Worm (Caenorhabditis elegans) whole organism, L1 larva: ENCODE measurements around the gene B0416.2.

Experiments used
- C16A3.4 ChIP-seq: fragments of 150-350 bp; optimal IDR thresholded peaks from 2 replicates; lab custom pipeline; 2014; ENCODE audit warnings: missing biosample characterization, missing genetic modification characterization
- F16B12.6 ChIP-seq: fragments of 150-350 bp; optimal IDR thresholded peaks from 2 replicates; lab custom pipeline; 2014; ENCODE audit warnings: missing biosample characterization, missing genetic modification characterization
- aha-1 ChIP-seq: fragments of 150-350 bp; optimal IDR thresholded peaks from 2 replicates; lab custom pipeline; 2014; ENCODE audit warnings: missing biosample characterization, missing genetic modification characterization
- aly-2 ChIP-seq: fragments of 150-350 bp; optimal IDR thresholded peaks from 2 replicates; lab custom pipeline; 2014; ENCODE audit warnings: missing biosample characterization, missing genetic modification characterization
- blmp-1 ChIP-seq: fragments of 150-350 bp; optimal IDR thresholded peaks from 2 replicates; lab custom pipeline; 2014; ENCODE audit warnings: missing biosample characterization, missing genetic modification characterization
- ceh-63 ChIP-seq: fragments of 200-800 bp; sonication (Bioruptor generic); optimal IDR thresholded peaks from 2 replicates; lab custom pipeline; 2018; ENCODE audit warnings: mild to moderate bottlenecking, missing genetic modification characterization, missing compliant biosample characterization
- ceh-8 ChIP-seq: fragments of 200-800 bp; sonication (Bioruptor generic); optimal IDR thresholded peaks from 2 replicates; lab custom pipeline; 2018; ENCODE audit warnings: mild to moderate bottlenecking, missing genetic modification characterization, moderate library complexity, missing compliant biosample characterization
- ceh-82 ChIP-seq, 3 experiments: fragments of 150-350 bp in 1 of 3; sonication (generic microtip) in 2 of 3; optimal IDR thresholded peaks; 2 replicates each; lab custom pipeline; 2014 to 2017; ENCODE audit warnings: missing biosample characterization in 3 of 3, missing genetic modification characterization in 3 of 3
- ceh-88 ChIP-seq: fragments of 200-800 bp; sonication (Bioruptor generic); IDR thresholded peaks from 2 replicates; pipeline ENCODE4 v1.3.6; 2022; ENCODE audit warnings: missing genetic modification characterization, missing compliant biosample characterization
- dpl-1 ChIP-seq, 3 experiments: fragments of 150-350 bp in 2 of 3; sonication (generic microtip) in 1 of 3; optimal IDR thresholded peaks; 2 replicates each; lab custom pipeline; 2014 to 2017; ENCODE audit warnings: missing biosample characterization in 3 of 3, missing genetic modification characterization in 3 of 3, missing genetic modification reagents in 3 of 3
- efl-1 ChIP-seq, 4 experiments: fragments of 150-350 bp; optimal IDR thresholded peaks in 3 of 4; peaks in 1 of 4; 1 replicate in 1 of 4; 2 replicates in 3 of 4; lab custom pipeline; 2014; ENCODE audit warnings: missing biosample characterization in 2 of 4, missing genetic modification characterization in 2 of 4, missing genetic modification reagents in 2 of 4
- egl-13 ChIP-seq: sonication (generic microtip); optimal IDR thresholded peaks from 2 replicates; lab custom pipeline; 2016; ENCODE audit warnings: missing genotype, missing genetic modification reagents, missing genetic modification characterization, missing compliant biosample characterization
- elt-3 ChIP-seq, 6 experiments: fragments of 150-350 bp in 1 of 6; sonication (generic microtip); optimal IDR thresholded peaks; 2 replicates each; lab custom pipeline; 2017 to 2018; ENCODE audit warnings: missing biosample characterization in 6 of 6, missing genetic modification characterization in 6 of 6, inconsistent platforms in 1 of 6
- fkh-10 ChIP-seq: sonication (generic microtip); optimal IDR thresholded peaks from 2 replicates; lab custom pipeline; 2017; ENCODE audit warnings: missing biosample characterization, missing genetic modification reagents, missing genetic modification characterization
- fkh-8 ChIP-seq: sonication (generic microtip); optimal IDR thresholded peaks from 2 replicates; lab custom pipeline; 2016; ENCODE audit warnings: mild to moderate bottlenecking, missing genetic modification characterization, missing compliant biosample characterization
- hlh-4 ChIP-seq: sonication (generic microtip); optimal IDR thresholded peaks from 2 replicates; lab custom pipeline; 2016; ENCODE audit warnings: mild to moderate bottlenecking, missing genetic modification characterization, missing compliant biosample characterization
- irx-1 ChIP-seq: sonication (generic microtip); optimal IDR thresholded peaks from 2 replicates; lab custom pipeline; 2016; ENCODE audit warnings: missing genetic modification characterization, missing compliant biosample characterization
- isw-1 ChIP-seq: fragments of 200-800 bp; sonication (Bioruptor generic); IDR thresholded peaks from 2 replicates; pipeline ENCODE4 v1.3.6; 2022; ENCODE audit warnings: missing genetic modification characterization, missing compliant biosample characterization
- jun-1 ChIP-seq: fragments of 150-350 bp; optimal IDR thresholded peaks from 2 replicates; lab custom pipeline; 2014; ENCODE audit warnings: missing biosample characterization, missing genetic modification reagents, missing genetic modification characterization
- lin-14 ChIP-seq: fragments of 200-800 bp; sonication (Bioruptor generic); optimal IDR thresholded peaks from 2 replicates; lab custom pipeline; 2018; ENCODE audit warnings: mild to moderate bottlenecking, missing genetic modification characterization, moderate library complexity, missing compliant biosample characterization
- lin-35 ChIP-seq, 2 experiments: fragments of 150-350 bp; optimal IDR thresholded peaks; 2 replicates each; lab custom pipeline; 2014; ENCODE audit warnings: missing biosample characterization in 2 of 2, missing genetic modification characterization in 2 of 2, missing genetic modification reagents in 2 of 2
- lin-39 ChIP-seq: fragments of 150-350 bp; optimal IDR thresholded peaks from 2 replicates; lab custom pipeline; 2014; ENCODE audit warnings: missing biosample characterization, missing genetic modification reagents, missing genetic modification characterization
- lir-3 ChIP-seq: sonication (generic microtip); optimal IDR thresholded peaks from 2 replicates; lab custom pipeline; 2016; ENCODE audit warnings: mild to moderate bottlenecking, missing genetic modification characterization, moderate library complexity, missing compliant biosample characterization; ENCODE audit not compliant: poor library complexity
- lsy-2 ChIP-seq, 2 experiments: fragments of 150-350 bp; optimal IDR thresholded peaks; 2 replicates each; lab custom pipeline; 2014; ENCODE audit warnings: missing biosample characterization in 2 of 2, missing genetic modification characterization in 2 of 2
- mab-9 ChIP-seq: fragments of 200-800 bp; sonication (Bioruptor generic); IDR thresholded peaks from 2 replicates; pipeline ENCODE4 v1.3.6; 2022; ENCODE audit warnings: missing genetic modification reagents, missing genetic modification characterization, missing compliant biosample characterization
- mdl-1 ChIP-seq, 2 experiments: fragments of 150-350 bp; optimal IDR thresholded peaks; 2 replicates each; lab custom pipeline; 2014 to 2017; ENCODE audit warnings: missing biosample characterization in 2 of 2, missing genetic modification characterization in 2 of 2, inconsistent platforms in 1 of 2
- mef-2 ChIP-seq: fragments of 150-350 bp; optimal IDR thresholded peaks from 2 replicates; lab custom pipeline; 2014; ENCODE audit warnings: missing biosample characterization, missing genetic modification characterization
- mep-1 ChIP-seq: fragments of 150-350 bp; optimal IDR thresholded peaks from 2 replicates; lab custom pipeline; 2014; ENCODE audit warnings: missing biosample characterization, missing genetic modification characterization
- nhr-19 ChIP-seq: fragments of 200-800 bp; sonication (Bioruptor generic); conservative IDR thresholded peaks from 2 replicates; pipeline ENCODE4 v1.3.6; 2022; ENCODE audit warnings: missing genetic modification characterization, missing compliant biosample characterization
- nhr-20 ChIP-seq: sonication (generic microtip); optimal IDR thresholded peaks from 2 replicates; lab custom pipeline; 2016; ENCODE audit warnings: mild to moderate bottlenecking, missing genetic modification characterization, missing compliant biosample characterization
- nhr-237 ChIP-seq: fragments of 150-350 bp; optimal IDR thresholded peaks from 2 replicates; lab custom pipeline; 2014; ENCODE audit warnings: missing biosample characterization, missing genetic modification characterization
- nhr-28 ChIP-seq: fragments of 150-350 bp; optimal IDR thresholded peaks from 2 replicates; lab custom pipeline; 2014; ENCODE audit warnings: missing biosample characterization, missing genetic modification characterization
- nhr-47 ChIP-seq: sonication (generic microtip); optimal IDR thresholded peaks from 2 replicates; lab custom pipeline; 2016; ENCODE audit warnings: mild to moderate bottlenecking, missing genetic modification characterization, moderate library complexity, missing compliant biosample characterization
- nhr-71 ChIP-seq: sonication (generic microtip); optimal IDR thresholded peaks from 2 replicates; lab custom pipeline; 2016; ENCODE audit warnings: mild to moderate bottlenecking, missing genetic modification characterization, moderate library complexity, missing compliant biosample characterization
- nhr-76 ChIP-seq: sonication (generic microtip); optimal IDR thresholded peaks from 2 replicates; lab custom pipeline; 2017; ENCODE audit warnings: missing biosample characterization, missing genetic modification characterization
- nhr-77 ChIP-seq: fragments of 150-350 bp; optimal IDR thresholded peaks from 2 replicates; lab custom pipeline; 2014; ENCODE audit warnings: missing biosample characterization, missing genetic modification characterization
- nhr-84 ChIP-seq: sonication (generic microtip); optimal IDR thresholded peaks from 2 replicates; lab custom pipeline; 2017; ENCODE audit warnings: missing biosample characterization, missing genetic modification characterization
- nhr-85 ChIP-seq: sonication (generic microtip); peaks from one replicate; lab custom pipeline; 2016; ENCODE audit warnings: missing genetic modification characterization, inconsistent platforms, missing compliant biosample characterization
- pqm-1 ChIP-seq: sonication (generic microtip); optimal IDR thresholded peaks from 3 replicates; lab custom pipeline; 2017; ENCODE audit warnings: missing biosample characterization, missing genetic modification characterization
- rnt-1 ChIP-seq: sonication (generic microtip); optimal IDR thresholded peaks from 2 replicates; lab custom pipeline; 2016; ENCODE audit warnings: mild to moderate bottlenecking, missing genetic modification characterization, moderate library complexity, missing compliant biosample characterization
- skn-1 ChIP-seq: fragments of 150-350 bp; optimal IDR thresholded peaks from 2 replicates; lab custom pipeline; 2014; ENCODE audit warnings: missing biosample characterization, missing genetic modification characterization
- snpc-4 ChIP-seq: fragments of 150-350 bp; optimal IDR thresholded peaks from 2 replicates; lab custom pipeline; 2014; ENCODE audit warnings: missing biosample characterization, missing genetic modification characterization
- snu-23 ChIP-seq: sonication (generic microtip); optimal IDR thresholded peaks from 2 replicates; lab custom pipeline; 2016; ENCODE audit warnings: missing genetic modification characterization, missing compliant biosample characterization
- sox-4 ChIP-seq: sonication (generic microtip); optimal IDR thresholded peaks from 2 replicates; lab custom pipeline; 2016; ENCODE audit warnings: missing genetic modification characterization, missing compliant biosample characterization
- swsn-7 ChIP-seq: sonication (generic microtip); optimal IDR thresholded peaks from 2 replicates; lab custom pipeline; 2016; ENCODE audit warnings: missing genetic modification characterization, missing compliant biosample characterization
- tbx-2 ChIP-seq: sonication (generic microtip); optimal IDR thresholded peaks from 2 replicates; lab custom pipeline; 2016; ENCODE audit warnings: missing genetic modification characterization, missing compliant biosample characterization
- unc-86 ChIP-seq: sonication (generic microtip); optimal IDR thresholded peaks from 2 replicates; lab custom pipeline; 2016; ENCODE audit warnings: missing genetic modification characterization, missing compliant biosample characterization
- unc-98 ChIP-seq: fragments of 200-800 bp; sonication (Bioruptor generic); IDR thresholded peaks from 2 replicates; pipeline ENCODE4 v1.3.6; 2022; ENCODE audit warnings: missing genetic modification characterization, missing compliant biosample characterization
- xbp-1 ChIP-seq: sonication (generic microtip); optimal IDR thresholded peaks from 2 replicates; lab custom pipeline; 2016; ENCODE audit warnings: missing genetic modification characterization, missing compliant biosample characterization
- ztf-11 ChIP-seq, 2 experiments: sonication (generic microtip); optimal IDR thresholded peaks; 2 replicates each; lab custom pipeline; 2016 to 2017; ENCODE audit warnings: missing genetic modification characterization in 2 of 2, missing biosample characterization in 1 of 2, missing compliant biosample characterization in 1 of 2
- ztf-4 ChIP-seq: fragments of 150-350 bp; optimal IDR thresholded peaks from 2 replicates; lab custom pipeline; 2014; ENCODE audit warnings: missing biosample characterization, missing genetic modification characterization

B0416.2 gene

DNA sequence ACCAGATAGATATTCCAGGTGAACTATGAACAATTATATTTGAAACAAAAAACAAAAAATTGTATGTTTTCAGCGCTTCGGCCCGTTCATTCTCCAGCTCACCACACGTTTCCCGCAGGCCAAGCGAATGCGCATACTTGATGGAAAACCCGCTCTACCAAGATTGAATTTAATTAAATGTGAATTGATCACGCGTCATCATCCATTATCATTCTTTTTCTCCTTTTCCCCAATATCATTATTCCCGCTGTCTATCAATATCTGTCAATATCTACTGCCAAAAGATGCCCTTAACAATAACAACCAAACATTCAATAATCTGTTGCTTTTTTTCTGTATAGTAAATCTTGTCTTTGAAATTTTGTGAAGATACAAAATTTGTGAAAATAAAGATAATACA is 37.3 kb downstream of the B0416.2 start:
- TF ChIP-seq lin-39 (tag; lab: Kevin White, UChicago), result no peak
- peak; percentile 20 for TF ChIP-seq blmp-1 (tag; lab: Kevin White, UChicago)
- TF ChIP-seq nhr-85 (tag; lab: Kevin White, UChicago), result peak; percentile 51
- peak in 1 of 6 experiments; percentile 24 for TF ChIP-seq elt-3 (tag; optimal IDR thresholded peaks at IDR 0.05; lab: Kevin White, UChicago)

ce11 chrX:9337832-9338231 is 38.9 kb downstream of the B0416.2 start:
- peak; percentile 73 for TF ChIP-seq mep-1
- no peak for TF ChIP-seq nhr-28
- TF ChIP-seq skn-1 (tag; lab: Kevin White, UChicago), result no peak
- peak; percentile 32 for TF ChIP-seq nhr-77
- no peak for TF ChIP-seq nhr-76
- TF ChIP-seq ztf-4 (tag; lab: Kevin White, UChicago), result no peak
- TF ChIP-seq aly-2 (tag; lab: Kevin White, UChicago), result no peak
- TF ChIP-seq ztf-11 (tag; optimal IDR thresholded peaks at IDR 0.05; lab: Kevin White, UChicago), result no peak
- TF ChIP-seq egl-13 (tag; lab: Kevin White, UChicago), result peak; percentile 14
- peak; percentile 65 for TF ChIP-seq unc-86 (tag; lab: Kevin White, UChicago)
- no peak for TF ChIP-seq ceh-88 (GFP tag; lab: Robert Waterston, UW)
- peak in 1 of 6 experiments; percentile 19 for TF ChIP-seq elt-3 (tag; optimal IDR thresholded peaks at IDR 0.05; lab: Kevin White, UChicago)
- peak; percentile 35 to 56 for TF ChIP-seq efl-1 (optimal IDR thresholded peaks at IDR 0.05; lab: Kevin White, UChicago)
- peak; percentile 32 to 61 for TF ChIP-seq efl-1 (GFP tag; optimal IDR thresholded peaks at IDR 0.05 in 1 of 2; lab: Kevin White, UChicago)
- TF ChIP-seq nhr-20, result peak; percentile 51
- TF ChIP-seq mdl-1 (tag; optimal IDR thresholded peaks at IDR 0.05; lab: Kevin White, UChicago), result peak in 1 of 2 experiments; percentile 51
- peak; percentile 56 for TF ChIP-seq fkh-10
- TF ChIP-seq hlh-4 (tag; lab: Kevin White, UChicago), result no peak
- no peak for TF ChIP-seq sox-4 (tag; lab: Kevin White, UChicago)
- TF ChIP-seq rnt-1, result peak; percentile 52
- peak; percentile 90 for TF ChIP-seq lin-14
- peak; percentile 69 for TF ChIP-seq nhr-47 (tag; lab: Kevin White, UChicago)
- no peak for TF ChIP-seq pqm-1 (tag; lab: Kevin White, UChicago)
- no peak for TF ChIP-seq nhr-84
- peak; percentile 46 to 69 for TF ChIP-seq lsy-2 (tag; optimal IDR thresholded peaks at IDR 0.05; lab: Kevin White, UChicago)
- TF ChIP-seq F16B12.6 (tag; lab: Kevin White, UChicago), result peak; percentile 92
- peak; percentile 22 for TF ChIP-seq irx-1
- no peak for TF ChIP-seq snpc-4 (tag; lab: Kevin White, UChicago)
- peak; percentile 69 for TF ChIP-seq swsn-7
- TF ChIP-seq C16A3.4, result peak; percentile 64
- TF ChIP-seq tbx-2 (tag; lab: Kevin White, UChicago), result peak; percentile 73
- TF ChIP-seq xbp-1 (tag; lab: Kevin White, UChicago), result peak; percentile 59
- TF ChIP-seq blmp-1 (tag; lab: Kevin White, UChicago), result peak; percentile 65
- TF ChIP-seq lir-3, result no peak
- TF ChIP-seq dpl-1 (GFP tag; optimal IDR thresholded peaks at IDR 0.05; lab: Kevin White, UChicago), result peak in 2 of 3 experiments; percentile 13 to 33
- no peak for TF ChIP-seq ceh-8
- peak; percentile 73 for TF ChIP-seq nhr-71 (tag; lab: Kevin White, UChicago)
- peak; percentile 66 for TF ChIP-seq isw-1 (GFP tag; lab: Robert Waterston, UW)
- peak; percentile 79 for TF ChIP-seq nhr-85 (tag; lab: Kevin White, UChicago)
- no peak for TF ChIP-seq ceh-63
- TF ChIP-seq snu-23 (GFP tag; lab: Kevin White, UChicago), result peak; percentile 74
- no peak for TF ChIP-seq jun-1
- peak; percentile 47; the same call in 1 of the 2 replicates for TF ChIP-seq nhr-19 (GFP tag; lab: Robert Waterston, UW)
- TF ChIP-seq fkh-8, result peak; percentile 68
- no peak for TF ChIP-seq aha-1 (tag; lab: Kevin White, UChicago)
- TF ChIP-seq mef-2 (tag; lab: Kevin White, UChicago), result no peak
- TF ChIP-seq lin-35 (GFP tag; optimal IDR thresholded peaks at IDR 0.05; lab: Kevin White, UChicago), result peak; percentile 43 to 48
- peak; percentile 56 for TF ChIP-seq mab-9 (GFP tag; lab: Robert Waterston, UW)
- no peak for TF ChIP-seq unc-98 (GFP tag; lab: Robert Waterston, UW)
- no peak for TF ChIP-seq nhr-237 (tag; lab: Kevin White, UChicago)
- peak; percentile 31 to 91 (median 48) for TF ChIP-seq ceh-82 (tag; optimal IDR thresholded peaks at IDR 0.05; lab: Kevin White, UChicago)
